Fruit fly (Drosophila melanogaster) whole organism: ENCODE measurements around the gene rod.

Source experiments
- CG8478 ChIP-seq: fragments of >200 bp; optimal IDR thresholded peaks from 2 replicates; lab custom pipeline; 2018; ENCODE audit warnings: inconsistent platforms
- Dll ChIP-seq: fragments of >200 bp; optimal IDR thresholded peaks from 2 replicates; lab custom pipeline; 2017
- EcR ChIP-seq, 2 experiments: fragments of >200 bp; optimal IDR thresholded peaks; 2 replicates each; lab custom pipeline; 2017; ENCODE audit warnings: missing biosample characterization in 2 of 2, missing genetic modification characterization in 2 of 2, missing genetic modification reagents in 2 of 2
- pan ChIP-seq: fragments of >200 bp; optimal IDR thresholded peaks from 2 replicates; lab custom pipeline; 2017
- psq ChIP-seq: fragments of >200 bp; optimal IDR thresholded peaks from 2 replicates; lab custom pipeline; 2017
- usp ChIP-seq: fragments of >200 bp; optimal IDR thresholded peaks from 2 replicates; lab custom pipeline; 2017; ENCODE audit warnings: missing biosample characterization, missing genetic modification characterization, mixed read lengths

Gene rod

dm6 chr3R:31605117-31605432, 24.3 kb downstream of the rod start:
- TF ChIP-seq EcR (GFP tag; optimal IDR thresholded peaks at IDR 0.05; lab: Kevin White, UChicago) (no peak), pan (lab: Kevin White, UChicago) (no peak), usp (GFP tag; lab: Kevin White, UChicago) (no peak)

- no peak for TF ChIP-seq usp (GFP tag; lab: Kevin White, UChicago)
- no peak for TF ChIP-seq CG8478 (lab: Kevin White, UChicago)
- TF ChIP-seq psq (lab: Kevin White, UChicago): no peak
These were observed 25.0 kb downstream of the rod start for dm6 chr3R:31605790-31606189.

- no peak for TF ChIP-seq usp (GFP tag; lab: Kevin White, UChicago)
- no peak for TF ChIP-seq CG8478 (lab: Kevin White, UChicago)
- no peak for TF ChIP-seq psq (lab: Kevin White, UChicago)
- no peak for TF ChIP-seq EcR (GFP tag; optimal IDR thresholded peaks at IDR 0.05; lab: Kevin White, UChicago)
- no peak for TF ChIP-seq pan (lab: Kevin White, UChicago)
These were observed 25.7 kb downstream of the rod start for dm6 chr3R:31606242-31607143.

dm6 chr3R:31607287-31607849, 26.6 kb downstream of the rod start:
- TF ChIP-seq usp (GFP tag; lab: Kevin White, UChicago) (no peak), pan (lab: Kevin White, UChicago) (no peak), psq (lab: Kevin White, UChicago) (no peak), Dll (lab: Kevin White, UChicago) (no peak), CG8478 (lab: Kevin White, UChicago) (no peak), EcR (GFP tag; optimal IDR thresholded peaks at IDR 0.05; lab: Kevin White, UChicago) (no peak)

dm6 chr3R:31608030-31608429, 27.3 kb downstream of the rod start:
- no peak for TF ChIP-seq pan (lab: Kevin White, UChicago)
- TF ChIP-seq EcR (GFP tag; optimal IDR thresholded peaks at IDR 0.05; lab: Kevin White, UChicago): no peak
- TF ChIP-seq usp (GFP tag; lab: Kevin White, UChicago): no peak
- no peak for TF ChIP-seq Dll (lab: Kevin White, UChicago)
- TF ChIP-seq psq (lab: Kevin White, UChicago): no peak
- TF ChIP-seq CG8478 (lab: Kevin White, UChicago): no peak

dm6 chr3R:31608438-31609188, 27.9 kb downstream of the rod start:
- TF ChIP-seq CG8478 (lab: Kevin White, UChicago): peak; percentile 46
- TF ChIP-seq psq (lab: Kevin White, UChicago): no peak

dm6 chr3R:31609413-31610054, 28.8 kb downstream of the rod start:
- TF ChIP-seq pan (lab: Kevin White, UChicago): no peak

dm6 chr3R:31610639-31611594, 30.2 kb downstream of the rod start, which contains the start of gene Med:
Gene Med (plus strand): TSS chr3R:31611046.
- TF ChIP-seq EcR (GFP tag; optimal IDR thresholded peaks at IDR 0.05; lab: Kevin White, UChicago) (no peak), usp (GFP tag; lab: Kevin White, UChicago) (no peak), pan (lab: Kevin White, UChicago) (no peak), psq (lab: Kevin White, UChicago) (no peak), Dll (lab: Kevin White, UChicago) (no peak), CG8478 (lab: Kevin White, UChicago) (no peak)

- TF ChIP-seq psq (lab: Kevin White, UChicago) (no peak), Dll (lab: Kevin White, UChicago) (no peak), usp (GFP tag; lab: Kevin White, UChicago) (no peak)
These were observed 31.8 kb downstream of the rod start, which contains the start of gene CycG for dm6 chr3R:31612564-31612963. Gene CycG (minus strand): TSS chr3R:31612664.

- TF ChIP-seq Dll (lab: Kevin White, UChicago) (no peak), pan (lab: Kevin White, UChicago) (no peak), EcR (GFP tag; optimal IDR thresholded peaks at IDR 0.05; lab: Kevin White, UChicago) (no peak), usp (GFP tag; lab: Kevin White, UChicago) (no peak), CG8478 (lab: Kevin White, UChicago) (no peak)
These were observed 35.2 kb downstream of the rod start, which contains the start of the genes Mnat9 and CG1792 for dm6 chr3R:31616001-31616400. Gene Mnat9 (minus strand): TSS chr3R:31616160. Gene CG1792 (plus strand): TSS chr3R:31616303.
